Worm (Caenorhabditis elegans) whole organism, midembryonic: Measurements from ENCODE around the gene M163.22.

Experiments used
- T22C8.4 ChIP-seq: fragments of 200-800 bp; sonication (Bioruptor generic); IDR thresholded peaks from 2 replicates; pipeline ENCODE4 v1.3.6; 2022; ENCODE audit warnings: missing genetic modification characterization, missing compliant biosample characterization
- flt-1 ChIP-seq: fragments of 200-800 bp; sonication (Bioruptor generic); IDR thresholded peaks from 2 replicates; pipeline ENCODE4 v1.3.6; 2022; ENCODE audit warnings: missing genetic modification characterization, missing compliant biosample characterization
- klf-2 ChIP-seq: fragments of 200-800 bp; sonication (Bioruptor generic); conservative IDR thresholded peaks from 2 replicates; pipeline ENCODE4 v1.3.6; 2022; ENCODE audit warnings: missing genetic modification reagents, missing genetic modification characterization, missing compliant biosample characterization
- med-1 ChIP-seq: sonication (generic microtip); optimal IDR thresholded peaks from 2 replicates; lab custom pipeline; 2017; ENCODE audit warnings: missing genetic modification characterization, mild to moderate bottlenecking, missing compliant biosample characterization, antibody characterized with exemption, missing genetic modification reagents; ENCODE audit not compliant: insufficient read depth
- ref-1 ChIP-seq: fragments of 200-800 bp; sonication (Bioruptor generic); conservative IDR thresholded peaks from 2 replicates; pipeline ENCODE4 v1.3.6; 2022; ENCODE audit warnings: missing genetic modification reagents, missing genetic modification characterization, missing compliant biosample characterization
- tab-1 ChIP-seq: fragments of 200-800 bp; sonication (Bioruptor generic); IDR thresholded peaks from 2 replicates; pipeline ENCODE4 v1.3.6; 2022; ENCODE audit warnings: missing genetic modification characterization, missing compliant biosample characterization
- ztf-23 ChIP-seq: fragments of 200-800 bp; sonication (Bioruptor generic); IDR thresholded peaks from 2 replicates; pipeline ENCODE4 v1.3.6; 2022; ENCODE audit warnings: missing genetic modification reagents, missing genetic modification characterization, missing compliant biosample characterization
- ztf-29 ChIP-seq: fragments of 200-800 bp; sonication (Bioruptor generic); IDR thresholded peaks from 2 replicates; pipeline ENCODE4 v1.3.6; 2022; ENCODE audit warnings: missing genetic modification reagents, missing genetic modification characterization, missing compliant biosample characterization

DNA sequence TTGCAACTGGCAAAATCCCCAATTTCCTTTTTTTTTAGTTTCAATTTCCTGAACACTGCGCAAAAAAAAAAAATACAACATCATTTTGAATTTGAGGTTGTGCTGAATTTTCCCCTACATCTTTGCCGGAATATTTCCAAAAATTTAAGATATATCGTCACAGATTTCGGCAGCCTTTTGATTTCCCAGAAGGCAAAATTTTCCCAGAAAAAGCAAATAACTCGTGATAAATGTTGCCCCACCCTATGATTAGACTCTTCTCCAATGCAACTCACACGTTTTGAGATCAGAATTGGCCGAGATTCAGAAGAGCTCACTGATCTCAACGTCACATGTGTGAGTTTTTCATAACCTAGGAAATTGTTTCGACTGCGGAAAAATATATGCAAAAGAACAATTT, 26.7 kb downstream of the M163.22 start:
- TF ChIP-seq T22C8.4 (GFP tag; lab: Robert Waterston, UW) (no peak), med-1 (GFP tag; lab: Kevin White, UChicago) (no peak), ref-1 (GFP tag; lab: Robert Waterston, UW) (no peak), klf-2 (no peak), ztf-23 (GFP tag; lab: Robert Waterston, UW) (no peak), flt-1 (GFP tag; lab: Robert Waterston, UW) (no peak), ztf-29 (no peak), tab-1 (no peak)
